Fruit fly (Drosophila melanogaster) whole organism, embryonic: ENCODE measurements around the gene AIMP2.

ENCODE experiments used
- ATbp ChIP-seq: fragments of 200-800 bp; sonication (Bioruptor generic); optimal IDR thresholded peaks from 2 replicates; lab custom pipeline; 2017; ENCODE audit warnings: missing biosample characterization, mild to moderate bottlenecking, missing genetic modification characterization, missing genetic modification reagents
- Aef1 ChIP-seq: fragments of 200-800 bp; sonication (Bioruptor generic); IDR thresholded peaks from 3 replicates; pipeline ENCODE4 v1.3.6; 2022; ENCODE audit warnings: missing biosample characterization, missing genetic modification characterization
- Awh ChIP-seq: fragments of 200-800 bp; sonication (Bioruptor generic); IDR thresholded peaks from 2 replicates; pipeline ENCODE4, ENCODE4 v1.3.6; 2022; ENCODE audit warnings: missing biosample characterization, missing genetic modification characterization
- CG10209 ChIP-seq: fragments of 200-800 bp; sonication (Bioruptor generic); optimal IDR thresholded peaks from 3 replicates; lab custom pipeline; 2017; ENCODE audit warnings: missing biosample characterization, mild to moderate bottlenecking, missing genetic modification characterization, missing genetic modification reagents
- CG11695 ChIP-seq: fragments of 200-800 bp; sonication (Bioruptor generic); IDR thresholded peaks from 3 replicates; pipeline ENCODE4 v1.3.6; 2022; ENCODE audit warnings: missing biosample characterization, missing genetic modification characterization
- CG1233 ChIP-seq: fragments of 200-800 bp; sonication (Bioruptor generic); optimal IDR thresholded peaks from 4 replicates; lab custom pipeline; 2018; ENCODE audit warnings: missing biosample characterization, mild to moderate bottlenecking, missing genetic modification characterization
- CG12769 ChIP-seq: fragments of 200-800 bp; sonication (Bioruptor generic); optimal IDR thresholded peaks from 2 replicates; lab custom pipeline; 2019; ENCODE audit warnings: missing biosample characterization, mild to moderate bottlenecking, missing genetic modification characterization, moderate library complexity
- CG13296 ChIP-seq: fragments of 200-800 bp; sonication (Bioruptor generic); optimal IDR thresholded peaks from 3 replicates; lab custom pipeline; 2018; ENCODE audit warnings: missing biosample characterization, mild to moderate bottlenecking, missing genetic modification characterization
- CG14860 ChIP-seq: fragments of 200-800 bp; sonication (Bioruptor generic); IDR thresholded peaks from 3 replicates; pipeline ENCODE4 v1.3.6; 2022; ENCODE audit warnings: missing biosample characterization, missing genetic modification characterization; ENCODE audit not compliant: partially characterized antibody
- CG15011 ChIP-seq: fragments of 200-800 bp; sonication (Bioruptor generic); optimal IDR thresholded peaks from 3 replicates; lab custom pipeline; 2018; ENCODE audit warnings: missing biosample characterization, mild to moderate bottlenecking, missing genetic modification characterization
- CG15514 ChIP-seq: fragments of 200-800 bp; sonication (Bioruptor generic); optimal IDR thresholded peaks from 3 replicates; lab custom pipeline; 2017; ENCODE audit warnings: missing biosample characterization, missing genetic modification characterization, mild to moderate bottlenecking, moderate library complexity, missing genetic modification reagents
- CG17361 ChIP-seq: fragments of 200-800 bp; sonication (Bioruptor generic); IDR thresholded peaks from 3 replicates; pipeline ENCODE4 v1.3.6; 2022; ENCODE audit warnings: missing biosample characterization, missing genetic modification characterization
- CG18599 ChIP-seq: fragments of 200-800 bp; sonication (Bioruptor generic); optimal IDR thresholded peaks from 3 replicates; lab custom pipeline; 2017; ENCODE audit warnings: missing biosample characterization, missing genetic modification characterization, mild to moderate bottlenecking, moderate library complexity, missing genetic modification reagents
- CG18619 ChIP-seq: fragments of 200-800 bp; sonication (Bioruptor generic); optimal IDR thresholded peaks from 3 replicates; lab custom pipeline; 2017; ENCODE audit warnings: missing biosample characterization, mild to moderate bottlenecking, missing genetic modification characterization
- CG33557 ChIP-seq: fragments of 200-800 bp; sonication (Bioruptor generic); optimal IDR thresholded peaks from 2 replicates; lab custom pipeline; 2019; ENCODE audit warnings: missing biosample characterization, mild to moderate bottlenecking, missing genetic modification characterization, moderate library complexity
- CG3407 ChIP-seq: fragments of 200-800 bp; sonication (Bioruptor generic); optimal IDR thresholded peaks from 2 replicates; lab custom pipeline; 2018; ENCODE audit warnings: missing biosample characterization, mild to moderate bottlenecking, missing genetic modification characterization
- CG34376 ChIP-seq: fragments of 200-800 bp; sonication (Bioruptor generic); optimal IDR thresholded peaks from 2 replicates; lab custom pipeline; 2018; ENCODE audit warnings: missing biosample characterization, mild to moderate bottlenecking, missing genetic modification characterization
- CG7963 ChIP-seq: fragments of 200-800 bp; sonication (Bioruptor generic); IDR thresholded peaks from 3 replicates; pipeline ENCODE4 v1.3.6; 2022; ENCODE audit warnings: missing biosample characterization, missing genetic modification characterization; ENCODE audit not compliant: partially characterized antibody
- CG8944 ChIP-seq: fragments of 200-800 bp; sonication (Bioruptor generic); optimal IDR thresholded peaks from 3 replicates; lab custom pipeline; 2016; ENCODE audit warnings: missing biosample characterization, missing genetic modification characterization
- CG9437 ChIP-seq: fragments of 200-800 bp; sonication (Bioruptor generic); optimal IDR thresholded peaks from 2 replicates; lab custom pipeline; 2018; ENCODE audit warnings: missing biosample characterization, mild to moderate bottlenecking, missing genetic modification characterization
- CHES-1-like ChIP-seq: fragments of 200-800 bp; sonication (Bioruptor generic); optimal IDR thresholded peaks from 2 replicates; lab custom pipeline; 2016; ENCODE audit warnings: missing biosample characterization, missing genetic modification characterization
- CoRest ChIP-seq: fragments of 200-800 bp; sonication (Bioruptor generic); optimal IDR thresholded peaks from 3 replicates; lab custom pipeline; 2018; ENCODE audit warnings: missing biosample characterization, mild to moderate bottlenecking, missing genetic modification characterization, moderate library complexity
- Ets65A ChIP-seq: fragments of 200-800 bp; sonication (Bioruptor generic); peaks from one replicate; lab custom pipeline; 2016; ENCODE audit warnings: missing biosample characterization, missing genetic modification characterization
- Fer3 ChIP-seq: fragments of 200-800 bp; sonication (Bioruptor generic); optimal IDR thresholded peaks from 2 replicates; lab custom pipeline; 2018; ENCODE audit warnings: missing biosample characterization, mild to moderate bottlenecking, missing genetic modification characterization, moderate library complexity
- HHEX ChIP-seq: fragments of 200-800 bp; sonication (Bioruptor generic); optimal IDR thresholded peaks from 3 replicates; lab custom pipeline; 2017; ENCODE audit warnings: missing biosample characterization, mild to moderate bottlenecking, missing genetic modification characterization, missing genetic modification reagents
- Hand ChIP-seq: fragments of 200-800 bp; sonication (Bioruptor generic); optimal IDR thresholded peaks from 2 replicates; lab custom pipeline; 2017; ENCODE audit warnings: mild to moderate bottlenecking, missing biosample characterization, missing genetic modification reagents, missing genetic modification characterization
- MBD-R2 ChIP-seq: fragments of 200-800 bp; sonication (Bioruptor generic); IDR thresholded peaks from 2 replicates; pipeline ENCODE4 v1.3.6; 2022; ENCODE audit warnings: missing biosample characterization, missing genetic modification characterization
- Mrtf ChIP-seq: fragments of 200-800 bp; sonication (Bioruptor generic); IDR thresholded peaks from 3 replicates; pipeline ENCODE4 v1.3.6; 2022; ENCODE audit warnings: missing biosample characterization, missing genetic modification characterization
- NK7.1 ChIP-seq: fragments of 200-800 bp; sonication (Bioruptor generic); optimal IDR thresholded peaks from 3 replicates; lab custom pipeline; 2016; ENCODE audit warnings: missing biosample characterization, missing genetic modification characterization
- Sox102F ChIP-seq: fragments of 200-800 bp; sonication (Bioruptor generic); optimal IDR thresholded peaks from 2 replicates; lab custom pipeline; 2018; ENCODE audit warnings: missing biosample characterization, mild to moderate bottlenecking, missing genetic modification characterization, moderate library complexity
- Usf ChIP-seq: fragments of 200-800 bp; sonication (Bioruptor generic); optimal IDR thresholded peaks from 2 replicates; lab custom pipeline; 2017; ENCODE audit warnings: missing genotype, missing biosample characterization, missing genetic modification characterization
- btn ChIP-seq: fragments of 200-800 bp; sonication (Bioruptor generic); optimal IDR thresholded peaks from 2 replicates; lab custom pipeline; 2016; ENCODE audit warnings: missing biosample characterization, missing genetic modification characterization
- cad ChIP-seq: fragments of >200 bp; optimal IDR thresholded peaks from 2 replicates; lab custom pipeline; 2017; ENCODE audit warnings: missing biosample characterization, missing genetic modification characterization
- corto ChIP-seq: fragments of 200-800 bp; sonication (Bioruptor generic); optimal IDR thresholded peaks from 2 replicates; lab custom pipeline; 2016; ENCODE audit warnings: missing biosample characterization, mild to moderate bottlenecking, missing genetic modification characterization, moderate library complexity
- crp ChIP-seq, 2 experiments: fragments of 200-800 bp; sonication (Bioruptor generic); optimal IDR thresholded peaks; 2 replicates in 1 of 2; 3 replicates in 1 of 2; lab custom pipeline; 2017; ENCODE audit warnings: missing biosample characterization in 2 of 2, missing genetic modification characterization in 2 of 2, mild to moderate bottlenecking in 1 of 2, moderate library complexity in 1 of 2
- dan ChIP-seq: fragments of 200-800 bp; sonication (Bioruptor generic); IDR thresholded peaks from 2 replicates; pipeline ENCODE4 v1.3.6; 2022; ENCODE audit warnings: missing biosample characterization, missing genetic modification characterization
- disco-r ChIP-seq: fragments of 200-800 bp; sonication (Bioruptor generic); optimal IDR thresholded peaks from 2 replicates; lab custom pipeline; 2016; ENCODE audit warnings: missing biosample characterization, missing genetic modification characterization
- dmrt11E ChIP-seq: fragments of 200-800 bp; sonication (Bioruptor generic); optimal IDR thresholded peaks from 3 replicates; lab custom pipeline; 2018; ENCODE audit warnings: missing biosample characterization, mild to moderate bottlenecking, missing genetic modification characterization, moderate library complexity
- esg ChIP-seq: fragments of 200-800 bp; sonication (Bioruptor generic); conservative IDR thresholded peaks from 2 replicates; pipeline ENCODE4 v1.3.6; 2022; ENCODE audit warnings: missing biosample characterization, missing genetic modification characterization
- exex ChIP-seq: fragments of 200-800 bp; sonication (Bioruptor generic); optimal IDR thresholded peaks from 4 replicates; lab custom pipeline; 2018; ENCODE audit warnings: missing biosample characterization, mild to moderate bottlenecking, missing genetic modification characterization, moderate library complexity
- gem ChIP-seq: fragments of 200-800 bp; sonication (Bioruptor generic); optimal IDR thresholded peaks from 2 replicates; lab custom pipeline; 2019; ENCODE audit warnings: missing biosample characterization, mild to moderate bottlenecking, missing genetic modification characterization, moderate library complexity
- gro ChIP-seq: fragments of 200-800 bp; sonication (Bioruptor generic); optimal IDR thresholded peaks from 2 replicates; lab custom pipeline; 2016; ENCODE audit warnings: missing biosample characterization, missing genetic modification characterization
- her ChIP-seq: fragments of 200-800 bp; sonication (Bioruptor generic); optimal IDR thresholded peaks from 2 replicates; lab custom pipeline; 2016; ENCODE audit warnings: missing biosample characterization, missing genetic modification characterization
- lbe ChIP-seq: fragments of 200-800 bp; sonication (Bioruptor generic); optimal IDR thresholded peaks from 2 replicates; lab custom pipeline; 2016; ENCODE audit warnings: missing biosample characterization, mild to moderate bottlenecking, missing genetic modification characterization
- odd ChIP-seq: fragments of 200-800 bp; sonication (Bioruptor generic); optimal IDR thresholded peaks from 2 replicates; lab custom pipeline; 2017; ENCODE audit warnings: missing biosample characterization, mild to moderate bottlenecking, missing genetic modification characterization
- pan ChIP-seq, 4 experiments: fragments of >200 bp in 3 of 4; fragments of 200-800 bp in 1 of 4; sonication (Bioruptor generic) in 1 of 4; optimal IDR thresholded peaks in 3 of 4; IDR thresholded peaks in 1 of 4; 2 replicates each; pipeline versions ENCODE4 v1.3.6 to Lab custom; 2017 to 2022; ENCODE audit warnings: missing biosample characterization in 2 of 4, missing genetic modification characterization in 2 of 4, mixed read lengths in 1 of 4
- shn ChIP-seq: fragments of 200-800 bp; sonication (Bioruptor generic); optimal IDR thresholded peaks from 3 replicates; lab custom pipeline; 2016; ENCODE audit warnings: missing biosample characterization, missing genetic modification characterization
- sob ChIP-seq: fragments of 200-800 bp; sonication (Bioruptor generic); IDR thresholded peaks from 2 replicates; pipeline ENCODE4 v1.3.6; 2022; ENCODE audit warnings: missing biosample characterization, missing genetic modification characterization
- stc ChIP-seq: fragments of 200-800 bp; sonication (Bioruptor generic); IDR thresholded peaks from 2 replicates; pipeline ENCODE4 v1.3.6; 2022; ENCODE audit warnings: missing biosample characterization, missing genetic modification characterization
- stwl ChIP-seq: fragments of 200-800 bp; sonication (Bioruptor generic); optimal IDR thresholded peaks from 3 replicates; lab custom pipeline; 2018; ENCODE audit warnings: missing biosample characterization, mild to moderate bottlenecking, missing genetic modification characterization, moderate library complexity

Gene AIMP2

DNA sequence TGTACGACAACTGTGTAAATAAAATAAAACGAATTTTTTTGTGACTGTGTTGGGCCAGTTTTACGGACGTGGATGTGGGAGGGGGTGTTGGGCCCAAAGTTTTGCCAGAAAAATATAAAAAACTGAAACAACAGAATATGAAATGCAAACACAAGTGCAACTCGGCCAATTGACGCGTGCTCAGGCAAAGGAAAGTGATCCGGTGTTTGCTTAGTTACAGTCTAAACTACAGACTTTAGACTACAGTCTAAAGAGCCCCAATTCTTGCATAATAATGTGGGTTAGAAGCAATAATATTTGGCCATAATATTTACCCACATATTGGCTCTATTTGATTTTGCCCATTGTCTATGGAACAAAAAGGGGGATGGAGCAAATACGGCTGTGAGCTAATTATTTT is 34.6 kb upstream of the AIMP2 start (continued):
- no peak for TF ChIP-seq btn (GFP tag; lab: Kevin White, UChicago)
- no peak for TF ChIP-seq CG9437 (GFP tag; lab: Kevin White, UChicago)
- no peak for TF ChIP-seq Awh
- peak; percentile 11 for TF ChIP-seq CG18619
- TF ChIP-seq CG10209 (GFP tag; lab: Kevin White, UChicago), result peak; percentile 45
- TF ChIP-seq CG18599 (GFP tag; lab: Kevin White, UChicago), result peak; percentile 72
- peak; percentile 59 for TF ChIP-seq ATbp (GFP tag; lab: Kevin White, UChicago)
- peak; percentile 38 for TF ChIP-seq gro
- TF ChIP-seq Hand (GFP tag; lab: Kevin White, UChicago), result peak; percentile 42
- peak; percentile 16 for TF ChIP-seq odd (GFP tag; lab: Kevin White, UChicago)
- TF ChIP-seq CG17361, result 0 out of 3 replicates have a peak, but pooled peaks have one; percentile 17
- TF ChIP-seq CG7963 (GFP tag; lab: Robert Waterston, UW), result no peak
- TF ChIP-seq Mrtf (GFP tag; lab: Robert Waterston, UW), result no peak
- peak; percentile 7 for TF ChIP-seq exex (tag; lab: Kevin White, UChicago)
- TF ChIP-seq lbe (GFP tag; lab: Kevin White, UChicago), result no peak
- no peak for TF ChIP-seq MBD-R2
- no peak for TF ChIP-seq disco-r
- TF ChIP-seq CoRest (tag; lab: Kevin White, UChicago), result peak; percentile 4
- no peak for TF ChIP-seq Ets65A (GFP tag; lab: Kevin White, UChicago)
- TF ChIP-seq CG1233, result peak; percentile 30
- TF ChIP-seq HHEX (GFP tag; lab: Kevin White, UChicago), result peak; percentile 34
- no peak for TF ChIP-seq Aef1 (GFP tag; lab: Robert Waterston, UW)
- TF ChIP-seq pan (optimal IDR thresholded peaks at IDR 0.05; lab: Kevin White, UChicago), result no peak
- no peak for TF ChIP-seq pan (GFP tag; optimal IDR thresholded peaks at IDR 0.05 in 1 of 2, IDR thresholded peaks at IDR 0.05 in 1 of 2)
- peak; percentile 59 for TF ChIP-seq CG34376
- no peak for TF ChIP-seq shn (GFP tag; lab: Kevin White, UChicago)
- no peak for TF ChIP-seq stwl (tag; lab: Kevin White, UChicago)
- TF ChIP-seq cad (GFP tag; lab: Kevin White, UChicago), result no peak
- TF ChIP-seq CG8944 (GFP tag; lab: Kevin White, UChicago), result no peak
- no peak for TF ChIP-seq stc
- no peak for TF ChIP-seq CG33557 (GFP tag; lab: Kevin White, UChicago)
- TF ChIP-seq corto (GFP tag; lab: Kevin White, UChicago), result no peak
- TF ChIP-seq CG15011 (GFP tag; lab: Kevin White, UChicago), result peak; percentile 35
- no peak for TF ChIP-seq CG3407 (GFP tag; lab: Kevin White, UChicago)
- peak; percentile 48 for TF ChIP-seq Fer3
- TF ChIP-seq Usf (GFP tag; lab: Kevin White, UChicago), result no peak
- TF ChIP-seq Sox102F, result no peak
- no peak for TF ChIP-seq dan (GFP tag; lab: Robert Waterston, UW)
- no peak for TF ChIP-seq crp (GFP tag; optimal IDR thresholded peaks at IDR 0.05; lab: Kevin White, UChicago)
- peak; percentile 48 for TF ChIP-seq CG15514
- no peak for TF ChIP-seq dmrt11E
- TF ChIP-seq esg (GFP tag; lab: Robert Waterston, UW), result no peak
- TF ChIP-seq CG13296, result peak; percentile 49
- TF ChIP-seq CG11695 (GFP tag; lab: Robert Waterston, UW), result peak; percentile 30; the same call in 2 of the 3 replicates
- TF ChIP-seq CG12769 (tag; lab: Kevin White, UChicago), result peak; percentile 57
- TF ChIP-seq her, result no peak
- no peak for TF ChIP-seq CHES-1-like
- no peak for TF ChIP-seq CG14860 (GFP tag; lab: Robert Waterston, UW)
- no peak for TF ChIP-seq NK7.1
- peak; percentile 3 for TF ChIP-seq gem
- peak; percentile 10; the same call in 1 of the 2 replicates for TF ChIP-seq sob (GFP tag; lab: Robert Waterston, UW)
